Fruit fly (Drosophila melanogaster) whole organism, embryonic: Measurements from ENCODE around the gene CG4267.

Experiments used
- CG11456 ChIP-seq: fragments of 200-800 bp; sonication (Bioruptor generic); IDR thresholded peaks from 3 replicates; pipeline ENCODE4 v1.3.6; 2022; ENCODE audit warnings: missing biosample characterization, missing genetic modification characterization
- CG11696 ChIP-seq: fragments of 200-800 bp; sonication (Bioruptor generic); IDR thresholded peaks from 2 replicates; pipeline ENCODE4 v1.3.6; 2022; ENCODE audit warnings: missing biosample characterization, missing genetic modification characterization
- CG12071 ChIP-seq: fragments of 200-800 bp; sonication (Bioruptor generic); optimal IDR thresholded peaks from 3 replicates; lab custom pipeline; 2018; ENCODE audit warnings: missing biosample characterization, mild to moderate bottlenecking, missing genetic modification characterization
- CG15269 ChIP-seq: fragments of 200-800 bp; sonication (Bioruptor generic); optimal IDR thresholded peaks from 2 replicates; lab custom pipeline; 2018; ENCODE audit warnings: missing biosample characterization, mild to moderate bottlenecking, missing genetic modification characterization, moderate library complexity
- CG15514 ChIP-seq: fragments of 200-800 bp; sonication (Bioruptor generic); optimal IDR thresholded peaks from 3 replicates; lab custom pipeline; 2017; ENCODE audit warnings: missing biosample characterization, missing genetic modification characterization, mild to moderate bottlenecking, moderate library complexity, missing genetic modification reagents
- CG15601 ChIP-seq: fragments of 200-800 bp; sonication (Bioruptor generic); optimal IDR thresholded peaks from 3 replicates; lab custom pipeline; 2019; ENCODE audit warnings: missing biosample characterization, mild to moderate bottlenecking, missing genetic modification characterization, moderate library complexity
- CG16813 ChIP-seq: fragments of 200-800 bp; sonication (Bioruptor generic); IDR thresholded peaks from 3 replicates; pipeline ENCODE4 v1.3.6; 2022; ENCODE audit warnings: missing biosample characterization, missing genetic modification characterization; ENCODE audit not compliant: partially characterized antibody
- CG17186 ChIP-seq: fragments of 200-800 bp; sonication (Bioruptor generic); optimal IDR thresholded peaks from 3 replicates; lab custom pipeline; 2017; ENCODE audit warnings: missing biosample characterization, missing genetic modification reagents, missing genetic modification characterization
- CG17802 ChIP-seq: fragments of 200-800 bp; sonication (Bioruptor generic); optimal IDR thresholded peaks from 2 replicates; lab custom pipeline; 2018; ENCODE audit warnings: missing biosample characterization, mild to moderate bottlenecking, missing genetic modification characterization, moderate library complexity
- CG2199 ChIP-seq: fragments of 200-800 bp; sonication (Bioruptor generic); IDR thresholded peaks from 3 replicates; pipeline ENCODE4 v1.3.6; 2022; ENCODE audit warnings: missing biosample characterization, missing genetic modification characterization
- CG2678 ChIP-seq: fragments of 200-800 bp; sonication (Bioruptor generic); optimal IDR thresholded peaks from 3 replicates; lab custom pipeline; 2019; ENCODE audit warnings: missing biosample characterization, mild to moderate bottlenecking, missing genetic modification characterization, moderate library complexity
- CG31441 ChIP-seq: fragments of 200-800 bp; sonication (Bioruptor generic); IDR thresholded peaks from 2 replicates; pipeline ENCODE4 v1.3.6; 2022; ENCODE audit warnings: missing biosample characterization, missing genetic modification characterization
- CG32532 ChIP-seq: fragments of 200-800 bp; sonication (Bioruptor generic); IDR thresholded peaks from 2 replicates; pipeline ENCODE4 v1.3.6; 2022; ENCODE audit warnings: missing biosample characterization, missing genetic modification characterization
- CG34422 ChIP-seq: fragments of 200-800 bp; sonication (Bioruptor generic); IDR thresholded peaks from 3 replicates; pipeline ENCODE4 v1.3.6; 2022; ENCODE audit warnings: missing biosample characterization, missing genetic modification characterization
- CG6175 ChIP-seq: fragments of 200-800 bp; sonication (Bioruptor generic); IDR thresholded peaks from 3 replicates; pipeline ENCODE4 v1.3.6; 2022; ENCODE audit warnings: missing biosample characterization, missing genetic modification characterization
- CG7963 ChIP-seq: fragments of 200-800 bp; sonication (Bioruptor generic); IDR thresholded peaks from 3 replicates; pipeline ENCODE4 v1.3.6; 2022; ENCODE audit warnings: missing biosample characterization, missing genetic modification characterization; ENCODE audit not compliant: partially characterized antibody
- CG9437 ChIP-seq: fragments of 200-800 bp; sonication (Bioruptor generic); optimal IDR thresholded peaks from 2 replicates; lab custom pipeline; 2018; ENCODE audit warnings: missing biosample characterization, mild to moderate bottlenecking, missing genetic modification characterization
- CoRest ChIP-seq: fragments of 200-800 bp; sonication (Bioruptor generic); optimal IDR thresholded peaks from 3 replicates; lab custom pipeline; 2018; ENCODE audit warnings: missing biosample characterization, mild to moderate bottlenecking, missing genetic modification characterization, moderate library complexity
- D19B ChIP-seq: fragments of 200-800 bp; sonication (Bioruptor generic); optimal IDR thresholded peaks from 2 replicates; lab custom pipeline; 2017; ENCODE audit warnings: missing biosample characterization, mild to moderate bottlenecking, missing genetic modification characterization
- Deaf1 ChIP-seq: fragments of 200-800 bp; optimal IDR thresholded peaks from 3 replicates; lab custom pipeline; 2019; ENCODE audit warnings: missing biosample characterization, mild to moderate bottlenecking, missing genetic modification characterization, moderate library complexity
- Lhr ChIP-seq: fragments of 200-800 bp; sonication (Bioruptor generic); optimal IDR thresholded peaks from 3 replicates; lab custom pipeline; 2017; ENCODE audit warnings: mild to moderate bottlenecking, missing biosample characterization, missing genetic modification reagents, missing genetic modification characterization
- Med ChIP-seq: fragments of 200-800 bp; sonication (Bioruptor generic); peaks from one replicate; lab custom pipeline; 2016; ENCODE audit warnings: missing biosample characterization, missing genetic modification characterization, mild to moderate bottlenecking, inconsistent platforms, moderate library complexity
- Scr ChIP-seq: fragments of 200-800 bp; sonication (Bioruptor generic); IDR thresholded peaks from 2 replicates; pipeline ENCODE4 v1.3.6; 2022; ENCODE audit warnings: missing biosample characterization, missing genetic modification characterization; ENCODE audit not compliant: partially characterized antibody
- abd-A ChIP-seq: fragments of 200-800 bp; sonication (Bioruptor generic); optimal IDR thresholded peaks from 3 replicates; lab custom pipeline; 2019; ENCODE audit warnings: missing biosample characterization, mild to moderate bottlenecking, missing genetic modification characterization, moderate library complexity
- ara ChIP-seq: fragments of 200-800 bp; sonication (Bioruptor generic); IDR thresholded peaks from 2 replicates; pipeline ENCODE4 v1.3.6; 2022; ENCODE audit warnings: missing biosample characterization, missing genetic modification characterization
- crc ChIP-seq: fragments of 200-800 bp; sonication (Bioruptor generic); optimal IDR thresholded peaks from 2 replicates; lab custom pipeline; 2016; ENCODE audit warnings: missing biosample characterization, missing genetic modification characterization
- crol ChIP-seq: fragments of 200-800 bp; sonication (Bioruptor generic); IDR thresholded peaks from 2 replicates; pipeline ENCODE4 v1.3.6; 2022; ENCODE audit warnings: missing biosample characterization, missing genetic modification characterization
- fd3F ChIP-seq: fragments of 200-800 bp; sonication (Bioruptor generic); optimal IDR thresholded peaks from 2 replicates; lab custom pipeline; 2018; ENCODE audit warnings: missing biosample characterization, mild to moderate bottlenecking, missing genetic modification characterization, moderate library complexity
- fd64A ChIP-seq: fragments of 200-800 bp; sonication (Bioruptor generic); optimal IDR thresholded peaks from 3 replicates; lab custom pipeline; 2018; ENCODE audit warnings: missing biosample characterization, mild to moderate bottlenecking, missing genetic modification characterization
- grau ChIP-seq: fragments of 200-800 bp; optimal IDR thresholded peaks from 3 replicates; lab custom pipeline; 2019; ENCODE audit warnings: missing biosample characterization, mild to moderate bottlenecking, missing genetic modification characterization, moderate library complexity
- hkb ChIP-seq, 2 experiments: fragments of 200-800 bp in 1 of 2; fragments of >200 bp in 1 of 2; sonication (Bioruptor generic) in 1 of 2; IDR thresholded peaks in 1 of 2; optimal IDR thresholded peaks in 1 of 2; 2 replicates each; pipeline versions ENCODE4 v1.3.6 to Lab custom; 2017 to 2022; ENCODE audit warnings: missing biosample characterization in 1 of 2, missing genetic modification characterization in 1 of 2
- ken ChIP-seq: fragments of 200-800 bp; sonication (Bioruptor generic); IDR thresholded peaks from 3 replicates; pipeline ENCODE4 v1.3.6; 2022; ENCODE audit warnings: missing biosample characterization, missing genetic modification characterization
- klu ChIP-seq: fragments of 200-800 bp; sonication (Bioruptor generic); IDR thresholded peaks from 2 replicates; pipeline ENCODE4 v1.3.6; 2022; ENCODE audit warnings: missing biosample characterization, missing genetic modification characterization
- maf-S ChIP-seq: fragments of 200-800 bp; sonication (Bioruptor generic); optimal IDR thresholded peaks from 2 replicates; lab custom pipeline; 2016; ENCODE audit warnings: missing biosample characterization, missing genetic modification characterization
- nau ChIP-seq: fragments of 200-800 bp; sonication (Bioruptor generic); optimal IDR thresholded peaks from 3 replicates; lab custom pipeline; 2017; ENCODE audit warnings: missing biosample characterization, mild to moderate bottlenecking, missing genetic modification characterization, missing genetic modification reagents
- pita ChIP-seq: fragments of 200-800 bp; sonication (Bioruptor generic); optimal IDR thresholded peaks from 2 replicates; lab custom pipeline; 2017; ENCODE audit warnings: missing biosample characterization, mild to moderate bottlenecking, missing genetic modification characterization
- psq ChIP-seq: fragments of 200-800 bp; sonication (Bioruptor generic); optimal IDR thresholded peaks from 2 replicates; lab custom pipeline; 2017; ENCODE audit warnings: missing biosample characterization, missing genetic modification characterization
- ranshi ChIP-seq: fragments of 200-800 bp; sonication (Bioruptor generic); IDR thresholded peaks from 2 replicates; pipeline ENCODE4 v1.3.6; 2022; ENCODE audit warnings: missing biosample characterization, missing genetic modification characterization
- row ChIP-seq: fragments of 200-800 bp; sonication (Bioruptor generic); IDR thresholded peaks from 3 replicates; pipeline ENCODE4 v1.3.6; 2022; ENCODE audit warnings: missing biosample characterization, missing genetic modification characterization
- run ChIP-seq: fragments of 200-800 bp; sonication (Bioruptor generic); optimal IDR thresholded peaks from 3 replicates; lab custom pipeline; 2018; ENCODE audit warnings: missing biosample characterization, mild to moderate bottlenecking, missing genetic modification characterization
- sc ChIP-seq, 3 experiments: fragments of >200 bp in 2 of 3; fragments of 200-800 bp in 1 of 3; sonication (Bioruptor generic) in 1 of 3; optimal IDR thresholded peaks; 2 replicates in 2 of 3; 3 replicates in 1 of 3; lab custom pipeline; 2017; ENCODE audit warnings: mild to moderate bottlenecking in 1 of 3, missing biosample characterization in 1 of 3, missing genetic modification characterization in 1 of 3, missing genetic modification reagents in 1 of 3
- slbo ChIP-seq: fragments of 200-800 bp; sonication (Bioruptor generic); IDR thresholded peaks from 2 replicates; pipeline ENCODE4 v1.3.6; 2022; ENCODE audit warnings: missing biosample characterization, missing genetic modification characterization
- sug ChIP-seq: fragments of 200-800 bp; optimal IDR thresholded peaks from 2 replicates; lab custom pipeline; 2019; ENCODE audit warnings: missing biosample characterization, mild to moderate bottlenecking, missing genetic modification characterization, moderate library complexity
- unc-4 ChIP-seq: fragments of 200-800 bp; sonication (Bioruptor generic); IDR thresholded peaks from 2 replicates; pipeline ENCODE4 v1.3.6; 2022; ENCODE audit warnings: missing biosample characterization, missing genetic modification characterization; ENCODE audit not compliant: partially characterized antibody
- vvl ChIP-seq: fragments of 200-800 bp; sonication (Bioruptor generic); IDR thresholded peaks from 2 replicates; pipeline ENCODE4 v1.3.6; 2022; ENCODE audit warnings: missing biosample characterization, missing genetic modification characterization
- z ChIP-seq: fragments of 200-800 bp; sonication (Bioruptor generic); IDR thresholded peaks from 3 replicates; pipeline ENCODE4 v1.3.6; 2022; ENCODE audit warnings: missing biosample characterization, missing genetic modification characterization

CG4267 gene

DNA sequence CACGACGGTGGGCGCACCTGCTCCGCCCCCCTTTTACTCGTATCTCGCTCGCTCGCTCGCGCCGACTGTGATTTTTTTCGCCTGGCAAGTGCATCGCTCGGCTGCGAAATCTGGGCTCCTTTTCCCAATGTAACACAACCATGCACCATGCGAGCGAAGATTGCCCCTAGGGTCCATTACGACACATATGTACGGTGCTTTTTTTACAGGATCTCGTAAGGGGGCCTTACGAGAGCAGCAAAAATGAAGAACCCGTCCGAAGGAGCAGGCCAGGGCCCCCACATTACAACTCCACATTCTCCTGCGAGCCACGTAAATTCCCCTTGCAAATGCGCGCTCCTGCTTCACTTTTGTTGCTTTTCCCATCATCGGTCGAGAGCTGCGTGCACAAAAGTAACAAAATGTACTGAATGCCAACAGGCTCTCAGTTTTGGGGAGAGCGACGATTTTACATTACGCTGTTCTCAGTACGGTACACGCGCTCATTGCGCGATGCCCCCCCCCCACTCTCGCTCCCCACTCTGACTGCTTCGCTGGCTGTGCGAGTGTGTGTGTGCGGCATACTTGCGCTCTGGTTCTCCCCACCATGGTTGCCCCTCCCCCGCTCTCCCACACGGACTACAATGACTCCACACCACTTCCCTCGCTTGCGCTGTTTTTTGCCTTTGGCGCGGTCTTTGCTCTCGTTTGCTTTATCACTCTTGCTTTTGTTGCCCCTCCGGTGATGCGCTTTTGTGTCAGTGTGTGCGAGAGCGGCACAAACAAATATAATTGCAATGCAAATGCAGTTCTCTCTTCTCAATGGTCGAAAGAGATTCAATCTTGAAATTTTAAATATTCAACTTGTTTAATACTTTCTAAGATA, 39.1 kb upstream of the CG4267 start (continued):
- peak; percentile 44; the same call in 1 of the 3 replicates for TF ChIP-seq row (GFP tag; lab: Robert Waterston, UW)
- peak; percentile 45; the same call in 1 of the 2 replicates for TF ChIP-seq CG32532
- TF ChIP-seq ken (GFP tag; lab: Robert Waterston, UW) = peak; percentile 4; the same call in 1 of the 3 replicates
- TF ChIP-seq sug (tag; lab: Kevin White, UChicago) = peak; percentile 34
- TF ChIP-seq CG11696 (GFP tag; lab: Robert Waterston, UW) = 0 out of 2 replicates have a peak, but pooled peaks have one; percentile 23
- TF ChIP-seq grau (tag; lab: Kevin White, UChicago) = peak; percentile 13
- TF ChIP-seq CG9437 (GFP tag; lab: Kevin White, UChicago) = peak; percentile 70
- TF ChIP-seq klu = no peak
- TF ChIP-seq CG12071 (GFP tag; lab: Kevin White, UChicago) = peak; percentile 1
- peak; percentile 18; the same call in 1 of the 3 replicates for TF ChIP-seq CG16813 (GFP tag; lab: Robert Waterston, UW)
- TF ChIP-seq slbo (GFP tag; lab: Robert Waterston, UW) = 0 out of 2 replicates have a peak, but pooled peaks have one; percentile 17
- TF ChIP-seq Scr (GFP tag; lab: Robert Waterston, UW) = 0 out of 2 replicates have a peak, but pooled peaks have one; percentile 13
- TF ChIP-seq fd64A (GFP tag; lab: Kevin White, UChicago) = no peak
- TF ChIP-seq D19B = no peak
- TF ChIP-seq CG2199 (GFP tag; lab: Robert Waterston, UW) = peak; percentile 85; the same call in 2 of the 3 replicates
- TF ChIP-seq hkb (optimal IDR thresholded peaks at IDR 0.05; lab: Kevin White, UChicago) = no peak
- TF ChIP-seq hkb (GFP tag; IDR thresholded peaks at IDR 0.05; lab: Robert Waterston, UW) = 0 out of 2 replicates have a peak, but pooled peaks have one; percentile 33
- peak; percentile 28 for TF ChIP-seq psq (GFP tag; lab: Kevin White, UChicago)
- no peak for TF ChIP-seq CG31441 (GFP tag; lab: Robert Waterston, UW)
- no peak for TF ChIP-seq CG15269 (tag; lab: Kevin White, UChicago)
- no peak for TF ChIP-seq sc (optimal IDR thresholded peaks at IDR 0.05; lab: Kevin White, UChicago)
- no peak for TF ChIP-seq sc (GFP tag; optimal IDR thresholded peaks at IDR 0.05; lab: Kevin White, UChicago)
- peak; percentile 27; the same call in 1 of the 2 replicates for TF ChIP-seq ranshi
- TF ChIP-seq CG34422 (GFP tag; lab: Robert Waterston, UW) = peak; percentile 69; the same call in 1 of the 3 replicates
- no peak for TF ChIP-seq fd3F (GFP tag; lab: Kevin White, UChicago)
- no peak for TF ChIP-seq CG17802 (tag; lab: Kevin White, UChicago)
- no peak for TF ChIP-seq nau (GFP tag; lab: Kevin White, UChicago)
- peak; percentile 3 for TF ChIP-seq CG2678 (tag; lab: Kevin White, UChicago)
- peak; percentile 20 for TF ChIP-seq CG15601
- TF ChIP-seq pita = no peak
- peak; percentile 53; the same call in 1 of the 3 replicates for TF ChIP-seq CG6175 (GFP tag; lab: Robert Waterston, UW)
- peak; percentile 27; the same call in 1 of the 2 replicates for TF ChIP-seq vvl (GFP tag; lab: Robert Waterston, UW)
- peak; percentile 21 for TF ChIP-seq Med (GFP tag; lab: Kevin White, UChicago)
- peak; percentile 30; the same call in 1 of the 2 replicates for TF ChIP-seq unc-4 (GFP tag; lab: Robert Waterston, UW)
- no peak for TF ChIP-seq maf-S
- TF ChIP-seq run (tag; lab: Kevin White, UChicago) = peak; percentile 13
- TF ChIP-seq abd-A (tag; lab: Kevin White, UChicago) = peak; percentile 88
- TF ChIP-seq CoRest (tag; lab: Kevin White, UChicago) = peak; percentile 0
- TF ChIP-seq CG7963 = 0 out of 3 replicates have a peak, but pooled peaks have one; percentile 37
- TF ChIP-seq crc (GFP tag; lab: Kevin White, UChicago) = no peak
- peak; percentile 44; the same call in 1 of the 3 replicates for TF ChIP-seq CG11456 (GFP tag; lab: Robert Waterston, UW)
- peak; percentile 100 for TF ChIP-seq crol
- TF ChIP-seq CG17186 = peak; percentile 19
- peak; percentile 16 for TF ChIP-seq Lhr
- TF ChIP-seq ara = no peak
- TF ChIP-seq CG15514 (GFP tag; lab: Kevin White, UChicago) = peak; percentile 23
- peak; percentile 75 for TF ChIP-seq z (GFP tag; lab: Robert Waterston, UW)
- TF ChIP-seq Deaf1 (tag; lab: Kevin White, UChicago) = peak; percentile 53
